Worm (Caenorhabditis elegans): Measurements from ENCODE around the gene ZK1127.5.

- TF ChIP-seq ceh-36 (tag; optimal IDR thresholded peaks at IDR 0.05), result no peak
- no peak for TF ChIP-seq scrt-1 (GFP tag; IDR thresholded peaks at IDR 0.05)
- no peak for TF ChIP-seq hmg-4 (GFP tag; optimal IDR thresholded peaks at IDR 0.05)
- no peak for TF ChIP-seq tra-4 (tag; optimal IDR thresholded peaks at IDR 0.05)
- TF ChIP-seq ama-1 (optimal IDR thresholded peaks at IDR 0.05), result no peak
- no peak for TF ChIP-seq hmbx-1 (tag; optimal IDR thresholded peaks at IDR 0.05)
- TF ChIP-seq B0310.2 (tag; optimal IDR thresholded peaks at IDR 0.05), result no peak
- TF ChIP-seq hnd-1 (tag; optimal IDR thresholded peaks at IDR 0.05), result no peak
Observed at ce11 chrII:7053649-7054048, 3.2 kb downstream of the ZK1127.5 start, which contains the start of gene ZK1127.4.

Measured in whole organism, early embryonic.